Worm (Caenorhabditis elegans) whole organism, L4 larva: Measurements from ENCODE around the gene luc-7L.
A peak's percentile ranks its signal among the peaks of the same experiment; 100 is the strongest.

ENCODE experiments used
- D1046.2 ChIP-seq: fragments of 200-800 bp; sonication (Bioruptor generic); IDR thresholded peaks from 2 replicates; pipeline ENCODE4 v1.3.6; 2022; ENCODE audit warnings: missing genetic modification characterization, missing compliant biosample characterization
- T20F7.1 ChIP-seq: fragments of 200-800 bp; sonication (Bioruptor generic); optimal IDR thresholded peaks from 2 replicates; lab custom pipeline; 2018; ENCODE audit warnings: mild to moderate bottlenecking, missing genetic modification characterization, missing compliant biosample characterization
- Y105C5A.15 ChIP-seq: fragments of 200-800 bp; sonication (Bioruptor generic); IDR thresholded peaks from 2 replicates; pipeline ENCODE4 v1.3.6; 2022; ENCODE audit warnings: missing genetic modification characterization, missing compliant biosample characterization
- ZK337.2 ChIP-seq: fragments of 200-800 bp; sonication (Bioruptor generic); IDR thresholded peaks from 2 replicates; pipeline ENCODE4 v1.3.6; 2022; ENCODE audit warnings: missing genetic modification reagents, missing genetic modification characterization, missing compliant biosample characterization
- aha-1 ChIP-seq: fragments of 150-350 bp; peaks from one replicate; lab custom pipeline; 2014; ENCODE audit warnings: missing biosample characterization, missing genetic modification characterization
- aly-2 ChIP-seq: sonication (generic microtip); optimal IDR thresholded peaks from 2 replicates; lab custom pipeline; 2018; ENCODE audit warnings: missing biosample characterization, missing genetic modification characterization
- arid-1 ChIP-seq: fragments of 200-800 bp; sonication (Bioruptor generic); conservative IDR thresholded peaks from 2 replicates; pipeline ENCODE4 v1.3.6; 2022; ENCODE audit warnings: missing genetic modification reagents, missing genetic modification characterization, missing compliant biosample characterization
- attf-4 ChIP-seq: sonication (generic microtip); optimal IDR thresholded peaks from 3 replicates; lab custom pipeline; 2017; ENCODE audit warnings: missing biosample characterization, missing genetic modification characterization
- ceh-28 ChIP-seq: fragments of 150-350 bp; optimal IDR thresholded peaks from 2 replicates; lab custom pipeline; 2014; ENCODE audit warnings: missing biosample characterization, missing genetic modification reagents, missing genetic modification characterization
- cey-2 ChIP-seq: sonication (generic microtip); optimal IDR thresholded peaks from 3 replicates; lab custom pipeline; 2017; ENCODE audit warnings: missing genetic modification characterization, mild to moderate bottlenecking, missing compliant biosample characterization, antibody characterized with exemption, borderline replicate concordance; ENCODE audit not compliant: insufficient read depth
- daf-19 ChIP-seq: fragments of 200-800 bp; sonication (Bioruptor generic); conservative IDR thresholded peaks from 2 replicates; pipeline ENCODE4 v1.3.6; 2022; ENCODE audit warnings: missing genetic modification characterization, missing compliant biosample characterization
- dmd-6 ChIP-seq: fragments of 200-800 bp; sonication (Bioruptor generic); IDR thresholded peaks from 2 replicates; pipeline ENCODE4 v1.3.6; 2022; ENCODE audit warnings: missing genetic modification reagents, missing genetic modification characterization, missing compliant biosample characterization
- dpl-1 ChIP-seq: fragments of 150-350 bp; optimal IDR thresholded peaks from 2 replicates; lab custom pipeline; 2014; ENCODE audit warnings: missing biosample characterization, missing genetic modification reagents, missing genetic modification characterization
- dve-1 ChIP-seq: sonication (generic microtip); optimal IDR thresholded peaks from 2 replicates; lab custom pipeline; 2017; ENCODE audit warnings: antibody characterized with exemption, mild to moderate bottlenecking, missing genetic modification characterization, missing compliant biosample characterization; ENCODE audit not compliant: insufficient read depth
- egl-27 ChIP-seq: sonication (generic microtip); optimal IDR thresholded peaks from 3 replicates; lab custom pipeline; 2017; ENCODE audit warnings: missing biosample characterization, missing genetic modification reagents, missing genetic modification characterization
- egl-43 ChIP-seq: fragments of 200-800 bp; sonication (Bioruptor generic); IDR thresholded peaks from 2 replicates; pipeline ENCODE4 v1.3.6; 2022; ENCODE audit warnings: missing genetic modification reagents, missing genetic modification characterization, missing compliant biosample characterization
- fos-1 ChIP-seq: fragments of 150-350 bp; optimal IDR thresholded peaks from 2 replicates; lab custom pipeline; 2014; ENCODE audit warnings: missing biosample characterization, missing genetic modification characterization
- gei-8 ChIP-seq: fragments of 200-800 bp; sonication (Bioruptor generic); optimal IDR thresholded peaks from 2 replicates; lab custom pipeline; 2018; ENCODE audit warnings: mild to moderate bottlenecking, missing genetic modification characterization, missing compliant biosample characterization
- hif-1 ChIP-seq, 2 experiments: sonication (generic microtip); optimal IDR thresholded peaks; 2 replicates each; lab custom pipeline; 2016 to 2017; ENCODE audit warnings: missing compliant biosample characterization in 2 of 2, missing genetic modification characterization in 2 of 2, missing genetic modification reagents in 2 of 2, missing genotype in 2 of 2, mild to moderate bottlenecking in 1 of 2
- hlh-11 ChIP-seq: fragments of 200-800 bp; sonication (Bioruptor generic); optimal IDR thresholded peaks from 2 replicates; lab custom pipeline; 2018; ENCODE audit warnings: mild to moderate bottlenecking, missing genetic modification characterization, missing compliant biosample characterization
- hmg-1.1 ChIP-seq: fragments of 200-800 bp; sonication (Bioruptor generic); IDR thresholded peaks from 2 replicates; pipeline ENCODE4 v1.3.6; 2022; ENCODE audit warnings: missing genetic modification reagents, missing genetic modification characterization, missing compliant biosample characterization
- lin-1 ChIP-seq: fragments of 200-800 bp; sonication (Bioruptor generic); IDR thresholded peaks from 2 replicates; pipeline ENCODE4 v1.3.6; 2022; ENCODE audit warnings: missing genetic modification reagents, missing genetic modification characterization, missing compliant biosample characterization
- lin-39 ChIP-seq: fragments of 150-350 bp; optimal IDR thresholded peaks from 2 replicates; lab custom pipeline; 2014; ENCODE audit warnings: missing biosample characterization, missing genetic modification reagents, missing genetic modification characterization
- lir-3 ChIP-seq: sonication (generic microtip); optimal IDR thresholded peaks from 2 replicates; lab custom pipeline; 2016; ENCODE audit warnings: mild to moderate bottlenecking, missing genetic modification characterization, missing compliant biosample characterization
- lsy-2 ChIP-seq, 2 experiments: fragments of 150-350 bp in 1 of 2; sonication (generic microtip) in 1 of 2; optimal IDR thresholded peaks; 2 replicates each; lab custom pipeline; 2014 to 2017; ENCODE audit warnings: missing biosample characterization in 2 of 2, missing genetic modification characterization in 2 of 2
- madf-9 ChIP-seq: fragments of 200-800 bp; sonication (Bioruptor generic); conservative IDR thresholded peaks from 2 replicates; pipeline ENCODE4 v1.3.6; 2022; ENCODE audit warnings: missing genetic modification reagents, missing genetic modification characterization, missing compliant biosample characterization
- mdt-29 ChIP-seq: fragments of 200-800 bp; sonication (Bioruptor generic); IDR thresholded peaks from 2 replicates; pipeline ENCODE4 v1.3.6; 2022; ENCODE audit warnings: missing genetic modification reagents, missing genetic modification characterization, missing compliant biosample characterization
- mep-1 ChIP-seq: fragments of 150-350 bp; sonication (generic microtip); optimal IDR thresholded peaks from 3 replicates; lab custom pipeline; 2014; ENCODE audit warnings: missing biosample characterization, missing genetic modification characterization
- mxl-2 ChIP-seq: fragments of 200-800 bp; sonication (Bioruptor generic); conservative IDR thresholded peaks from 2 replicates; pipeline ENCODE4 v1.3.6; 2022; ENCODE audit warnings: missing genetic modification reagents, missing genetic modification characterization, missing compliant biosample characterization
- nhr-10 ChIP-seq: fragments of 150-350 bp; optimal IDR thresholded peaks from 2 replicates; lab custom pipeline; 2014; ENCODE audit warnings: missing biosample characterization, missing genetic modification characterization
- nhr-111 ChIP-seq: fragments of 200-800 bp; sonication (Bioruptor generic); optimal IDR thresholded peaks from 2 replicates; lab custom pipeline; 2018; ENCODE audit warnings: mild to moderate bottlenecking, missing genetic modification characterization, missing compliant biosample characterization
- nhr-25 ChIP-seq: sonication (generic microtip); optimal IDR thresholded peaks from 2 replicates; lab custom pipeline; 2017; ENCODE audit warnings: missing genetic modification characterization, mild to moderate bottlenecking, missing compliant biosample characterization, antibody characterized with exemption, moderate library complexity, borderline replicate concordance; ENCODE audit not compliant: insufficient read depth
- nhr-42 ChIP-seq: fragments of 200-800 bp; sonication (Bioruptor generic); IDR thresholded peaks from 2 replicates; pipeline ENCODE4 v1.3.6; 2022; ENCODE audit warnings: missing genetic modification characterization, missing compliant biosample characterization
- nhr-6 ChIP-seq: fragments of 150-350 bp; optimal IDR thresholded peaks from 2 replicates; lab custom pipeline; 2014; ENCODE audit warnings: missing biosample characterization, missing genetic modification characterization
- nhr-76 ChIP-seq: fragments of 150-350 bp; optimal IDR thresholded peaks from 2 replicates; lab custom pipeline; 2014; ENCODE audit warnings: missing biosample characterization, missing genetic modification characterization
- pha-4 ChIP-seq, 2 experiments: fragments of 150-350 bp in 1 of 2; fragments of 200-800 bp in 1 of 2; sonication (Bioruptor generic) in 1 of 2; IDR thresholded peaks in 1 of 2; optimal IDR thresholded peaks in 1 of 2; 2 replicates each; pipeline versions ENCODE4 v1.3.6 to Lab custom; 2014 to 2022; ENCODE audit warnings: missing genetic modification characterization in 2 of 2, missing genetic modification reagents in 2 of 2, missing biosample characterization in 1 of 2, missing compliant biosample characterization in 1 of 2
- php-3 ChIP-seq: fragments of 200-800 bp; sonication (Bioruptor generic); IDR thresholded peaks from 2 replicates; pipeline ENCODE4 v1.3.6; 2022; ENCODE audit warnings: missing genetic modification reagents, missing genetic modification characterization, missing compliant biosample characterization
- pqm-1 ChIP-seq: sonication (generic microtip); optimal IDR thresholded peaks from 2 replicates; lab custom pipeline; 2017; ENCODE audit warnings: missing biosample characterization, missing genetic modification characterization
- saeg-2 ChIP-seq: fragments of 200-800 bp; sonication (Bioruptor generic); IDR thresholded peaks from 2 replicates; pipeline ENCODE4 v1.3.6; 2022; ENCODE audit warnings: missing genetic modification reagents, missing genetic modification characterization, missing compliant biosample characterization
- sdz-12 ChIP-seq: fragments of 200-800 bp; sonication (Bioruptor generic); optimal IDR thresholded peaks from 2 replicates; lab custom pipeline; 2018; ENCODE audit warnings: mild to moderate bottlenecking, missing genetic modification characterization, missing compliant biosample characterization
- skn-1 ChIP-seq: fragments of 150-350 bp; optimal IDR thresholded peaks from 2 replicates; lab custom pipeline; 2014; ENCODE audit warnings: missing biosample characterization, missing genetic modification characterization
- snpc-1.2 ChIP-seq: fragments of 200-800 bp; sonication (Bioruptor generic); IDR thresholded peaks from 2 replicates; pipeline ENCODE4 v1.3.6; 2022; ENCODE audit warnings: missing genetic modification reagents, missing genetic modification characterization, missing compliant biosample characterization
- spr-1 ChIP-seq: sonication (generic microtip); optimal IDR thresholded peaks from 2 replicates; lab custom pipeline; 2016; ENCODE audit warnings: mild to moderate bottlenecking, missing genetic modification characterization, missing compliant biosample characterization
- spr-3 ChIP-seq: fragments of 200-800 bp; sonication (Bioruptor generic); optimal IDR thresholded peaks from 2 replicates; lab custom pipeline; 2018; ENCODE audit warnings: mild to moderate bottlenecking, missing genetic modification characterization, missing compliant biosample characterization
- tra-1 ChIP-seq: fragments of 200-800 bp; sonication (Bioruptor generic); IDR thresholded peaks from 2 replicates; pipeline ENCODE4 v1.3.6; 2022; ENCODE audit warnings: missing genetic modification reagents, missing genetic modification characterization, missing compliant biosample characterization
- unc-130 ChIP-seq: sonication (generic microtip); optimal IDR thresholded peaks from 2 replicates; lab custom pipeline; 2016; ENCODE audit warnings: missing genetic modification reagents, missing genetic modification characterization, missing compliant biosample characterization
- unc-39 ChIP-seq: sonication (generic microtip); optimal IDR thresholded peaks from 2 replicates; lab custom pipeline; 2017; ENCODE audit warnings: missing biosample characterization, missing genetic modification characterization
- vab-7 ChIP-seq: fragments of 200-800 bp; sonication (Bioruptor generic); IDR thresholded peaks from 2 replicates; pipeline ENCODE4 v1.3.6; 2022; ENCODE audit warnings: missing genetic modification reagents, missing genetic modification characterization, missing compliant biosample characterization
- zip-2 ChIP-seq: fragments of 150-350 bp; optimal IDR thresholded peaks from 2 replicates; lab custom pipeline; 2014; ENCODE audit warnings: missing biosample characterization, missing genetic modification characterization
- ztf-7 ChIP-seq: fragments of 150-350 bp; optimal IDR thresholded peaks from 2 replicates; lab custom pipeline; 2014; ENCODE audit warnings: missing biosample characterization, missing genetic modification characterization

luc-7L gene

DNA sequence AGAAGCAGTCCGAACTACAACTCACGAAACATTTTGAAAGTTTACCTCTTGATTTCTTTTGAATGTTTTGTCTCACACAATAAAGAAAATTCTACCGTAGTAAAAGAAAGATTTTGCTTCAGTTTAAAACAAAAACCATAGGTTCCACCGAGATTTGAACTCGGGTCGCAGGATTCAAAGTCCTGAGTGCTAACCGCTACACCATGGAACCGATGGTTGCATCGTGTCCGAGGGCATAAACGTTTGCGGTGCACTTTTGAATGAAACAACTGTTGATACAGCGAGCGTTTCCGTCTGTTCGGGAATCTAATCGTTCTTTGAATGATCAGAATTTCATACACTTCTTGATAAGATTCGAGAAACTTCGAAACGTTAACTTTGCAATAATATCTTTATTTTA is 49.5 kb upstream of the luc-7L start (continued):
- TF ChIP-seq mdt-29 (peak; percentile 86), unc-130 (GFP tag; lab: Kevin White, UChicago) (no peak), fos-1 (tag; lab: Kevin White, UChicago) (no peak), T20F7.1 (GFP tag; lab: Kevin White, UChicago) (peak; percentile 58), mep-1 (tag; lab: Kevin White, UChicago) (peak; percentile 70), lir-3 (peak; percentile 22), sdz-12 (GFP tag; lab: Kevin White, UChicago) (no peak), saeg-2 (GFP tag; lab: Robert Waterston, UW) (no peak), pqm-1 (tag; lab: Kevin White, UChicago) (no peak), lin-1 (GFP tag; lab: Robert Waterston, UW) (peak; percentile 66; the same call in 1 of the 2 replicates), gei-8 (peak; percentile 5), mxl-2 (GFP tag; lab: Robert Waterston, UW) (no peak), pha-4 (GFP tag; IDR thresholded peaks at IDR 0.05; lab: Robert Waterston, UW) (peak; percentile 72), pha-4 (tag; optimal IDR thresholded peaks at IDR 0.05; lab: Kevin White, UChicago) (no peak), hmg-1.1 (GFP tag; lab: Robert Waterston, UW) (peak; percentile 57), tra-1 (GFP tag; lab: Robert Waterston, UW) (peak; percentile 64), spr-1 (tag; lab: Kevin White, UChicago) (peak; percentile 66), cey-2 (tag; lab: Kevin White, UChicago) (no peak), unc-39 (tag; lab: Kevin White, UChicago) (no peak), nhr-42 (GFP tag; lab: Robert Waterston, UW) (no peak), dpl-1 (GFP tag; lab: Kevin White, UChicago) (peak; percentile 34), skn-1 (tag; lab: Kevin White, UChicago) (no peak), php-3 (peak; percentile 44; the same call in 1 of the 2 replicates), hlh-11 (tag; lab: Kevin White, UChicago) (peak; percentile 86), vab-7 (peak; percentile 31; the same call in 1 of the 2 replicates), nhr-111 (peak; percentile 41), hif-1 (tag; optimal IDR thresholded peaks at IDR 0.05; lab: Kevin White, UChicago) (peak in 1 of 2 experiments; percentile 23), nhr-76 (tag; lab: Kevin White, UChicago) (no peak), zip-2 (tag; lab: Kevin White, UChicago) (peak; percentile 59), snpc-1.2 (no peak), ztf-7 (tag; lab: Kevin White, UChicago) (no peak), ceh-28 (tag; lab: Kevin White, UChicago) (no peak), Y105C5A.15 (GFP tag; lab: Robert Waterston, UW) (no peak), nhr-25 (peak; percentile 60), aly-2 (tag; lab: Kevin White, UChicago) (no peak), nhr-10 (tag; lab: Kevin White, UChicago) (peak; percentile 24), ZK337.2 (GFP tag; lab: Robert Waterston, UW) (0 out of 2 replicates have a peak, but pooled peaks have one; percentile 22), lin-39 (tag; lab: Kevin White, UChicago) (no peak), D1046.2 (GFP tag; lab: Robert Waterston, UW) (0 out of 2 replicates have a peak, but pooled peaks have one; percentile 67), attf-4 (no peak), lsy-2 (tag; optimal IDR thresholded peaks at IDR 0.05; lab: Kevin White, UChicago) (peak in 1 of 2 experiments; percentile 74), aha-1 (peak; percentile 79), nhr-6 (tag; lab: Kevin White, UChicago) (no peak), dve-1 (peak; percentile 83), egl-27 (tag; lab: Kevin White, UChicago) (no peak), madf-9 (GFP tag; lab: Robert Waterston, UW) (peak; percentile 36; the same call in 1 of the 2 replicates), egl-43 (GFP tag; lab: Robert Waterston, UW) (no peak), spr-3 (GFP tag; lab: Kevin White, UChicago) (no peak), dmd-6 (GFP tag; lab: Robert Waterston, UW) (peak; percentile 76), arid-1 (GFP tag; lab: Robert Waterston, UW) (peak; percentile 59), daf-19 (GFP tag; lab: Robert Waterston, UW) (0 out of 2 replicates have a peak, but pooled peaks have one; percentile 40)
